Worm (Caenorhabditis elegans) whole organism, L1 larva: ENCODE data around the gene C04E12.4.

Experiments used
- C04F5.9 ChIP-seq: sonication (generic microtip); optimal IDR thresholded peaks from 2 replicates; lab custom pipeline; 2016; ENCODE audit warnings: missing genetic modification characterization, missing compliant biosample characterization
- C16A3.4 ChIP-seq: fragments of 150-350 bp; optimal IDR thresholded peaks from 2 replicates; lab custom pipeline; 2014; ENCODE audit warnings: missing biosample characterization, missing genetic modification characterization
- C34B4.2 ChIP-seq: sonication (generic microtip); optimal IDR thresholded peaks from 2 replicates; lab custom pipeline; 2017; ENCODE audit warnings: mild to moderate bottlenecking, missing genetic modification characterization, missing compliant biosample characterization
- F16B12.6 ChIP-seq: fragments of 150-350 bp; optimal IDR thresholded peaks from 2 replicates; lab custom pipeline; 2014; ENCODE audit warnings: missing biosample characterization, missing genetic modification characterization
- aha-1 ChIP-seq: fragments of 150-350 bp; optimal IDR thresholded peaks from 2 replicates; lab custom pipeline; 2014; ENCODE audit warnings: missing biosample characterization, missing genetic modification characterization
- alr-1 ChIP-seq: fragments of 200-800 bp; sonication (Bioruptor generic); optimal IDR thresholded peaks from 2 replicates; lab custom pipeline; 2018; ENCODE audit warnings: borderline replicate concordance, mild to moderate bottlenecking, missing genetic modification characterization, missing compliant biosample characterization
- ama-1 ChIP-seq: fragments of 150-350 bp; optimal IDR thresholded peaks from 2 replicates; lab custom pipeline; 2014
- ceh-82 ChIP-seq, 3 experiments: fragments of 150-350 bp in 1 of 3; sonication (generic microtip) in 2 of 3; optimal IDR thresholded peaks; 2 replicates each; lab custom pipeline; 2014 to 2017; ENCODE audit warnings: missing biosample characterization in 3 of 3, missing genetic modification characterization in 3 of 3
- ceh-88 ChIP-seq: fragments of 200-800 bp; sonication (Bioruptor generic); IDR thresholded peaks from 2 replicates; pipeline ENCODE4 v1.3.6; 2022; ENCODE audit warnings: missing genetic modification characterization, missing compliant biosample characterization
- dpl-1 ChIP-seq, 3 experiments: fragments of 150-350 bp in 2 of 3; sonication (generic microtip) in 1 of 3; optimal IDR thresholded peaks; 2 replicates each; lab custom pipeline; 2014 to 2017; ENCODE audit warnings: missing biosample characterization in 3 of 3, missing genetic modification characterization in 3 of 3, missing genetic modification reagents in 3 of 3
- efl-1 ChIP-seq, 4 experiments: fragments of 150-350 bp; optimal IDR thresholded peaks in 3 of 4; peaks in 1 of 4; 1 replicate in 1 of 4; 2 replicates in 3 of 4; lab custom pipeline; 2014; ENCODE audit warnings: missing biosample characterization in 2 of 4, missing genetic modification characterization in 2 of 4, missing genetic modification reagents in 2 of 4
- efl-3 ChIP-seq: fragments of 200-800 bp; sonication (Bioruptor generic); optimal IDR thresholded peaks from 2 replicates; lab custom pipeline; 2018; ENCODE audit warnings: mild to moderate bottlenecking, missing genetic modification characterization, missing compliant biosample characterization
- egl-27 ChIP-seq, 2 experiments: fragments of 150-350 bp in 1 of 2; sonication (generic microtip); optimal IDR thresholded peaks; 3 replicates each; lab custom pipeline; 2017 to 2018; ENCODE audit warnings: missing biosample characterization in 2 of 2, missing genetic modification characterization in 2 of 2, missing genetic modification reagents in 2 of 2
- elt-2 ChIP-seq: sonication (generic microtip); optimal IDR thresholded peaks from 2 replicates; lab custom pipeline; 2016; ENCODE audit warnings: missing genetic modification characterization, mild to moderate bottlenecking, inconsistent platforms, missing compliant biosample characterization, missing genetic modification reagents
- elt-3 ChIP-seq, 6 experiments: fragments of 150-350 bp in 1 of 6; sonication (generic microtip); optimal IDR thresholded peaks; 2 replicates each; lab custom pipeline; 2017 to 2018; ENCODE audit warnings: missing biosample characterization in 6 of 6, missing genetic modification characterization in 6 of 6, inconsistent platforms in 1 of 6
- fkh-10 ChIP-seq: sonication (generic microtip); optimal IDR thresholded peaks from 2 replicates; lab custom pipeline; 2017; ENCODE audit warnings: missing biosample characterization, missing genetic modification reagents, missing genetic modification characterization
- fkh-4 ChIP-seq: sonication (generic microtip); optimal IDR thresholded peaks from 2 replicates; lab custom pipeline; 2016; ENCODE audit warnings: missing compliant biosample characterization, missing genetic modification characterization, borderline replicate concordance
- fos-1 ChIP-seq: fragments of 150-350 bp; optimal IDR thresholded peaks from 2 replicates; lab custom pipeline; 2014; ENCODE audit warnings: missing biosample characterization, missing genetic modification characterization
- hlh-17 ChIP-seq: fragments of 200-800 bp; sonication (Bioruptor generic); optimal IDR thresholded peaks from 2 replicates; lab custom pipeline; 2018; ENCODE audit warnings: missing genetic modification characterization, mild to moderate bottlenecking, missing compliant biosample characterization, moderate library complexity, borderline replicate concordance
- hlh-4 ChIP-seq: sonication (generic microtip); optimal IDR thresholded peaks from 2 replicates; lab custom pipeline; 2016; ENCODE audit warnings: mild to moderate bottlenecking, missing genetic modification characterization, missing compliant biosample characterization
- hpl-2 ChIP-seq: fragments of 150-350 bp; optimal IDR thresholded peaks from 2 replicates; lab custom pipeline; 2014; ENCODE audit warnings: missing biosample characterization, missing genetic modification reagents, missing genetic modification characterization
- lin-14 ChIP-seq: fragments of 200-800 bp; sonication (Bioruptor generic); optimal IDR thresholded peaks from 2 replicates; lab custom pipeline; 2018; ENCODE audit warnings: mild to moderate bottlenecking, missing genetic modification characterization, moderate library complexity, missing compliant biosample characterization
- lin-15B ChIP-seq: fragments of 150-350 bp; sonication (generic microtip); optimal IDR thresholded peaks from 3 replicates; lab custom pipeline; 2014; ENCODE audit warnings: missing biosample characterization, missing genetic modification characterization
- lin-35 ChIP-seq, 2 experiments: fragments of 150-350 bp; optimal IDR thresholded peaks; 2 replicates each; lab custom pipeline; 2014; ENCODE audit warnings: missing biosample characterization in 2 of 2, missing genetic modification characterization in 2 of 2, missing genetic modification reagents in 2 of 2
- lin-39 ChIP-seq: fragments of 150-350 bp; optimal IDR thresholded peaks from 2 replicates; lab custom pipeline; 2014; ENCODE audit warnings: missing biosample characterization, missing genetic modification reagents, missing genetic modification characterization
- lir-3 ChIP-seq: sonication (generic microtip); optimal IDR thresholded peaks from 2 replicates; lab custom pipeline; 2016; ENCODE audit warnings: mild to moderate bottlenecking, missing genetic modification characterization, moderate library complexity, missing compliant biosample characterization; ENCODE audit not compliant: poor library complexity
- lsy-2 ChIP-seq, 2 experiments: fragments of 150-350 bp; optimal IDR thresholded peaks; 2 replicates each; lab custom pipeline; 2014; ENCODE audit warnings: missing biosample characterization in 2 of 2, missing genetic modification characterization in 2 of 2
- mab-9 ChIP-seq: fragments of 200-800 bp; sonication (Bioruptor generic); IDR thresholded peaks from 2 replicates; pipeline ENCODE4 v1.3.6; 2022; ENCODE audit warnings: missing genetic modification reagents, missing genetic modification characterization, missing compliant biosample characterization
- mep-1 ChIP-seq: fragments of 150-350 bp; optimal IDR thresholded peaks from 2 replicates; lab custom pipeline; 2014; ENCODE audit warnings: missing biosample characterization, missing genetic modification characterization
- nhr-19 ChIP-seq: fragments of 200-800 bp; sonication (Bioruptor generic); conservative IDR thresholded peaks from 2 replicates; pipeline ENCODE4 v1.3.6; 2022; ENCODE audit warnings: missing genetic modification characterization, missing compliant biosample characterization
- nhr-20 ChIP-seq: sonication (generic microtip); optimal IDR thresholded peaks from 2 replicates; lab custom pipeline; 2016; ENCODE audit warnings: mild to moderate bottlenecking, missing genetic modification characterization, missing compliant biosample characterization
- nhr-47 ChIP-seq: sonication (generic microtip); optimal IDR thresholded peaks from 2 replicates; lab custom pipeline; 2016; ENCODE audit warnings: mild to moderate bottlenecking, missing genetic modification characterization, moderate library complexity, missing compliant biosample characterization
- nhr-71 ChIP-seq: sonication (generic microtip); optimal IDR thresholded peaks from 2 replicates; lab custom pipeline; 2016; ENCODE audit warnings: mild to moderate bottlenecking, missing genetic modification characterization, moderate library complexity, missing compliant biosample characterization
- nhr-84 ChIP-seq: sonication (generic microtip); optimal IDR thresholded peaks from 2 replicates; lab custom pipeline; 2017; ENCODE audit warnings: missing biosample characterization, missing genetic modification characterization
- nhr-85 ChIP-seq: sonication (generic microtip); peaks from one replicate; lab custom pipeline; 2016; ENCODE audit warnings: missing genetic modification characterization, inconsistent platforms, missing compliant biosample characterization
- nhr-90 ChIP-seq: sonication (generic microtip); optimal IDR thresholded peaks from 2 replicates; lab custom pipeline; 2016; ENCODE audit warnings: mild to moderate bottlenecking, missing genetic modification characterization, missing compliant biosample characterization; ENCODE audit not compliant: poor library complexity
- pax-3 ChIP-seq: fragments of 200-800 bp; sonication (Bioruptor generic); optimal IDR thresholded peaks from 2 replicates; lab custom pipeline; 2018; ENCODE audit warnings: mild to moderate bottlenecking, missing genetic modification characterization, moderate library complexity, missing compliant biosample characterization
- pqm-1 ChIP-seq: sonication (generic microtip); optimal IDR thresholded peaks from 3 replicates; lab custom pipeline; 2017; ENCODE audit warnings: missing biosample characterization, missing genetic modification characterization
- snpc-4 ChIP-seq: fragments of 150-350 bp; optimal IDR thresholded peaks from 2 replicates; lab custom pipeline; 2014; ENCODE audit warnings: missing biosample characterization, missing genetic modification characterization
- snu-23 ChIP-seq: sonication (generic microtip); optimal IDR thresholded peaks from 2 replicates; lab custom pipeline; 2016; ENCODE audit warnings: missing genetic modification characterization, missing compliant biosample characterization
- sox-4 ChIP-seq: sonication (generic microtip); optimal IDR thresholded peaks from 2 replicates; lab custom pipeline; 2016; ENCODE audit warnings: missing genetic modification characterization, missing compliant biosample characterization
- swsn-7 ChIP-seq: sonication (generic microtip); optimal IDR thresholded peaks from 2 replicates; lab custom pipeline; 2016; ENCODE audit warnings: missing genetic modification characterization, missing compliant biosample characterization
- tbx-2 ChIP-seq: sonication (generic microtip); optimal IDR thresholded peaks from 2 replicates; lab custom pipeline; 2016; ENCODE audit warnings: missing genetic modification characterization, missing compliant biosample characterization
- unc-130 ChIP-seq: fragments of 150-350 bp; optimal IDR thresholded peaks from 2 replicates; lab custom pipeline; 2017; ENCODE audit warnings: missing biosample characterization, missing genetic modification characterization, inconsistent platforms
- unc-30 ChIP-seq: sonication (generic microtip); optimal IDR thresholded peaks from 2 replicates; lab custom pipeline; 2017; ENCODE audit warnings: missing biosample characterization, missing genetic modification characterization
- unc-62 ChIP-seq: fragments of 150-350 bp; optimal IDR thresholded peaks from 2 replicates; lab custom pipeline; 2014; ENCODE audit warnings: missing biosample characterization, missing genetic modification reagents, missing genetic modification characterization
- unc-98 ChIP-seq: fragments of 200-800 bp; sonication (Bioruptor generic); IDR thresholded peaks from 2 replicates; pipeline ENCODE4 v1.3.6; 2022; ENCODE audit warnings: missing genetic modification characterization, missing compliant biosample characterization
- xbp-1 ChIP-seq: sonication (generic microtip); optimal IDR thresholded peaks from 2 replicates; lab custom pipeline; 2016; ENCODE audit warnings: missing genetic modification characterization, missing compliant biosample characterization
- zag-1 ChIP-seq: fragments of 150-350 bp; optimal IDR thresholded peaks from 2 replicates; lab custom pipeline; 2014; ENCODE audit warnings: missing biosample characterization, missing genetic modification characterization
- ztf-11 ChIP-seq, 2 experiments: sonication (generic microtip); optimal IDR thresholded peaks; 2 replicates each; lab custom pipeline; 2016 to 2017; ENCODE audit warnings: missing genetic modification characterization in 2 of 2, missing biosample characterization in 1 of 2, missing compliant biosample characterization in 1 of 2

Gene C04E12.4

DNA sequence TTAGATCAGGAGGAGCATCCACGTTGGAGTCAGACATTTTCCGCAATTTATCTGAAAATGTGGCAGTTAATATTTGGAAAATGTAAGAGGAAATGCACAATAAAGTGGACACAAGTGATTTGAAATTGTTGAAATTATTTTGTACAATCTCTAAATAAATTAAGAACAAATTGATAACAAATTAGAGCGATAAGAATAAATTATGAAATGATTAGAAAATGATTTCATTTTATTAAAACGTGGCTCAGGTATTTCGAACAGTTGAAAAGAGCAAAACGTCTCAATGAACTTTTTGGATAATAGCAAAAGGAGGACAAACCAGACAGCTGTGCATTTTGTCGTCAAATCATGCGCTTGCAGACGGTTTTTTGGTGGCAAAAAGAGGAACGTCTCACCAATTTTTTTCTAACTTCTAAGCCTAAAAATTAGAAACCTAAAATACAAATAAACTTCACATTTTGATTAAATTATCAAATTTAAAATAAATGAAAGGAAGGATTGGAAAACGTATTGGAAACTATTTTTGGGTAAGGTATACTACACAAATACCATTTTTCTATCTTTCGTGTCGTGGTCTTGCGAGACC, 16.0 kb upstream of the C04E12.4 start, which contains the start of gene fbxa-65:
fbxa-65 (minus strand) TSS at position 51 of the 586 bp plus-strand sequence.
- TF ChIP-seq xbp-1 (tag; lab: Kevin White, UChicago): no peak
- TF ChIP-seq lin-39 (tag; lab: Kevin White, UChicago): no peak
- TF ChIP-seq hlh-4 (tag; lab: Kevin White, UChicago): no peak
- no peak for TF ChIP-seq unc-98 (GFP tag; lab: Robert Waterston, UW)
- TF ChIP-seq fkh-10: no peak
- no peak for TF ChIP-seq alr-1 (tag; lab: Kevin White, UChicago)
- peak; percentile 79 for TF ChIP-seq F16B12.6
- TF ChIP-seq dpl-1 (GFP tag; optimal IDR thresholded peaks at IDR 0.05; lab: Kevin White, UChicago): peak in 2 of 3 experiments; percentile 28 to 47
- peak; percentile 34 for TF ChIP-seq lin-14 (GFP tag; lab: Kevin White, UChicago)
- peak; percentile 3 for TF ChIP-seq swsn-7
- TF ChIP-seq unc-62 (GFP tag; lab: Kevin White, UChicago): no peak
- no peak for TF ChIP-seq mab-9
- no peak for TF ChIP-seq pqm-1 (tag; lab: Kevin White, UChicago)
- TF ChIP-seq lin-35 (GFP tag; optimal IDR thresholded peaks at IDR 0.05; lab: Kevin White, UChicago): peak in 1 of 2 experiments; percentile 20
- TF ChIP-seq efl-1 (optimal IDR thresholded peaks at IDR 0.05; lab: Kevin White, UChicago): peak; percentile 9 to 39
- TF ChIP-seq efl-1 (GFP tag; optimal IDR thresholded peaks at IDR 0.05 in 1 of 2; lab: Kevin White, UChicago): peak; percentile 36 to 85
- no peak for TF ChIP-seq hpl-2 (GFP tag; lab: Kevin White, UChicago)
- TF ChIP-seq aha-1: no peak
- TF ChIP-seq lsy-2 (tag; optimal IDR thresholded peaks at IDR 0.05; lab: Kevin White, UChicago): peak in 1 of 2 experiments; percentile 2
- no peak for TF ChIP-seq ama-1
- no peak for TF ChIP-seq hlh-17 (GFP tag; lab: Kevin White, UChicago)
- peak; percentile 60 for TF ChIP-seq nhr-85 (tag; lab: Kevin White, UChicago)
- no peak for TF ChIP-seq C04F5.9 (tag; lab: Kevin White, UChicago)
- TF ChIP-seq unc-130 (tag; lab: Kevin White, UChicago): no peak
- no peak for TF ChIP-seq snpc-4 (tag; lab: Kevin White, UChicago)
- TF ChIP-seq nhr-20 (tag; lab: Kevin White, UChicago): peak; percentile 35
- no peak for TF ChIP-seq C16A3.4 (tag; lab: Kevin White, UChicago)
- peak; percentile 19 for TF ChIP-seq snu-23 (GFP tag; lab: Kevin White, UChicago)
- TF ChIP-seq elt-3 (tag; optimal IDR thresholded peaks at IDR 0.05; lab: Kevin White, UChicago): no peak
- TF ChIP-seq nhr-71 (tag; lab: Kevin White, UChicago): peak; percentile 19
- no peak for TF ChIP-seq unc-30 (tag; lab: Kevin White, UChicago)
- TF ChIP-seq zag-1 (tag; lab: Kevin White, UChicago): no peak
- peak; percentile 23 for TF ChIP-seq mep-1 (tag; lab: Kevin White, UChicago)
- TF ChIP-seq efl-3: no peak
- TF ChIP-seq tbx-2: no peak
- no peak for TF ChIP-seq fos-1
- TF ChIP-seq fkh-4 (tag; lab: Kevin White, UChicago): no peak
- TF ChIP-seq lin-15B (tag; lab: Kevin White, UChicago): no peak
- TF ChIP-seq nhr-47 (tag; lab: Kevin White, UChicago): peak; percentile 14

DNA sequence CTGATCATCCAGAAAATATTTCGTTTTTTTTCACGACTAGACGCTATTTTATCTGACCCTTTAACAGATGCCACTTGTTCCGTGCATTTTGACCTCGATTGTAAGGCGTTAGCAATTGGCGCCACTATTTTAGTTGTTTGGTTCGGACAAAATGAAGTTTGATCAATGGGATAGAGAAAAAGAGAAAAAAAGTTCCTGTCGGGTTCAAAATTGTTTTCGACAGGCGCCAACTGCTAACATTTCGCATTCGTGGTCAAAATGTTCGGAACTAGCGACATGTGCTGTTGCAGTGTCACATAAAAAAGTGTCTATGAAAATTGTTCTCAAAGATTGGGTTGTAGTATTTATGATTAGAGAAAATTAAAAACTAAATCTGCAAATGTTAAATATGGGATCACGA, 15.1 kb upstream of the C04E12.4 start:
- TF ChIP-seq egl-27 (tag; optimal IDR thresholded peaks at IDR 0.05; lab: Kevin White, UChicago) (no peak), elt-2 (tag; lab: Kevin White, UChicago) (no peak), ceh-82 (tag; optimal IDR thresholded peaks at IDR 0.05; lab: Kevin White, UChicago) (no peak), F16B12.6 (no peak), mep-1 (tag; lab: Kevin White, UChicago) (no peak), nhr-20 (tag; lab: Kevin White, UChicago) (peak; percentile 12), ztf-11 (tag; optimal IDR thresholded peaks at IDR 0.05; lab: Kevin White, UChicago) (no peak), nhr-71 (tag; lab: Kevin White, UChicago) (peak; percentile 43), nhr-19 (GFP tag; lab: Robert Waterston, UW) (peak; percentile 22; the same call in 1 of the 2 replicates), swsn-7 (no peak), alr-1 (tag; lab: Kevin White, UChicago) (no peak), snpc-4 (tag; lab: Kevin White, UChicago) (no peak), fkh-10 (no peak), C34B4.2 (tag; lab: Kevin White, UChicago) (no peak), pax-3 (tag; lab: Kevin White, UChicago) (no peak), lin-14 (GFP tag; lab: Kevin White, UChicago) (peak; percentile 49), nhr-84 (tag; lab: Kevin White, UChicago) (no peak), lir-3 (tag; lab: Kevin White, UChicago) (no peak), zag-1 (tag; lab: Kevin White, UChicago) (no peak), ceh-88 (GFP tag; lab: Robert Waterston, UW) (no peak), sox-4 (no peak), nhr-90 (tag; lab: Kevin White, UChicago) (no peak)
